Worm (Caenorhabditis elegans) whole organism, L4/young adult: ENCODE results near the gene srj-18.

Experiments
- W03F9.2 ChIP-seq: fragments of 150-350 bp; optimal IDR thresholded peaks from 2 replicates; lab custom pipeline; 2014; ENCODE audit warnings: missing biosample characterization, missing genetic modification characterization
- him-1 ChIP-seq: sonication (generic microtip); optimal IDR thresholded peaks from 2 replicates; lab custom pipeline; 2016; ENCODE audit warnings: missing genotype, missing genetic modification reagents, missing genetic modification characterization, missing compliant biosample characterization

ce11 chrV:2821618-2822272, 47.6 kb downstream of the srj-18 start, which contains the start of gene srh-36:
- TF ChIP-seq him-1 (no peak), W03F9.2 (tag; lab: Kevin White, UChicago) (no peak)
